Worm (Caenorhabditis elegans): ENCODE results near the gene Y64G10A.10.

ce11 chrIV:14193196-14193595 is 48.0 kb downstream of the Y64G10A.10 start, which contains the start of gene K01G12.3:
- TF ChIP-seq fkh-10 (GFP tag; optimal IDR thresholded peaks at IDR 0.05): no peak
- TF ChIP-seq ceh-6 (GFP tag; optimal IDR thresholded peaks at IDR 0.05): no peak
- TF ChIP-seq hlh-13 (GFP tag; optimal IDR thresholded peaks at IDR 0.05): no peak
- no peak for TF ChIP-seq Y22D7AL.16 (tag; optimal IDR thresholded peaks at IDR 0.05)
- TF ChIP-seq ceh-14 (tag; optimal IDR thresholded peaks at IDR 0.05): no peak
- no peak for TF ChIP-seq fax-1 (tag; optimal IDR thresholded peaks at IDR 0.05)
- TF ChIP-seq ttx-3 (tag; optimal IDR thresholded peaks at IDR 0.05): no peak
- TF ChIP-seq rnt-1 (tag; optimal IDR thresholded peaks at IDR 0.05): no peak
- TF ChIP-seq tbx-2 (tag; optimal IDR thresholded peaks at IDR 0.05): no peak
- TF ChIP-seq ref-2 (tag; optimal IDR thresholded peaks at IDR 0.05): no peak
- no peak for TF ChIP-seq ets-4 (tag; optimal IDR thresholded peaks at IDR 0.05)
- TF ChIP-seq eyg-1 (tag; optimal IDR thresholded peaks at IDR 0.05): no peak
- no peak for TF ChIP-seq pag-3 (tag; optimal IDR thresholded peaks at IDR 0.05; ENCODE audit: borderline replicate concordance)
- TF ChIP-seq nhr-232 (tag; optimal IDR thresholded peaks at IDR 0.05): no peak

All from whole organism, late embryonic.